Worm (Caenorhabditis elegans) whole organism, L1 larva: ENCODE results near the gene irk-2.

Experiments
- C04F5.9 ChIP-seq: sonication (generic microtip); optimal IDR thresholded peaks from 2 replicates; lab custom pipeline; 2016; ENCODE audit warnings: missing genetic modification characterization, missing compliant biosample characterization
- C16A3.4 ChIP-seq: fragments of 150-350 bp; optimal IDR thresholded peaks from 2 replicates; lab custom pipeline; 2014; ENCODE audit warnings: missing biosample characterization, missing genetic modification characterization
- F16B12.6 ChIP-seq: fragments of 150-350 bp; optimal IDR thresholded peaks from 2 replicates; lab custom pipeline; 2014; ENCODE audit warnings: missing biosample characterization, missing genetic modification characterization
- Y116A8C.19 ChIP-seq: sonication (generic microtip); optimal IDR thresholded peaks from 2 replicates; lab custom pipeline; 2016; ENCODE audit warnings: missing compliant biosample characterization, missing genetic modification characterization, borderline replicate concordance
- alr-1 ChIP-seq: fragments of 200-800 bp; sonication (Bioruptor generic); optimal IDR thresholded peaks from 2 replicates; lab custom pipeline; 2018; ENCODE audit warnings: borderline replicate concordance, mild to moderate bottlenecking, missing genetic modification characterization, missing compliant biosample characterization
- aly-2 ChIP-seq: fragments of 150-350 bp; optimal IDR thresholded peaks from 2 replicates; lab custom pipeline; 2014; ENCODE audit warnings: missing biosample characterization, missing genetic modification characterization
- ama-1 ChIP-seq: fragments of 150-350 bp; optimal IDR thresholded peaks from 2 replicates; lab custom pipeline; 2014
- blmp-1 ChIP-seq: fragments of 150-350 bp; optimal IDR thresholded peaks from 2 replicates; lab custom pipeline; 2014; ENCODE audit warnings: missing biosample characterization, missing genetic modification characterization
- ceh-63 ChIP-seq: fragments of 200-800 bp; sonication (Bioruptor generic); optimal IDR thresholded peaks from 2 replicates; lab custom pipeline; 2018; ENCODE audit warnings: mild to moderate bottlenecking, missing genetic modification characterization, missing compliant biosample characterization
- ceh-8 ChIP-seq: fragments of 200-800 bp; sonication (Bioruptor generic); optimal IDR thresholded peaks from 2 replicates; lab custom pipeline; 2018; ENCODE audit warnings: mild to moderate bottlenecking, missing genetic modification characterization, moderate library complexity, missing compliant biosample characterization
- ceh-82 ChIP-seq, 3 experiments: fragments of 150-350 bp in 1 of 3; sonication (generic microtip) in 2 of 3; optimal IDR thresholded peaks; 2 replicates each; lab custom pipeline; 2014 to 2017; ENCODE audit warnings: missing biosample characterization in 3 of 3, missing genetic modification characterization in 3 of 3
- dpl-1 ChIP-seq, 3 experiments: fragments of 150-350 bp in 2 of 3; sonication (generic microtip) in 1 of 3; optimal IDR thresholded peaks; 2 replicates each; lab custom pipeline; 2014 to 2017; ENCODE audit warnings: missing biosample characterization in 3 of 3, missing genetic modification characterization in 3 of 3, missing genetic modification reagents in 3 of 3
- dsc-1 ChIP-seq: sonication (generic microtip); optimal IDR thresholded peaks from 2 replicates; lab custom pipeline; 2016; ENCODE audit warnings: mild to moderate bottlenecking, missing genetic modification characterization, missing compliant biosample characterization
- egl-13 ChIP-seq: sonication (generic microtip); optimal IDR thresholded peaks from 2 replicates; lab custom pipeline; 2016; ENCODE audit warnings: missing genotype, missing genetic modification reagents, missing genetic modification characterization, missing compliant biosample characterization
- elt-2 ChIP-seq: sonication (generic microtip); optimal IDR thresholded peaks from 2 replicates; lab custom pipeline; 2016; ENCODE audit warnings: missing genetic modification characterization, mild to moderate bottlenecking, inconsistent platforms, missing compliant biosample characterization, missing genetic modification reagents
- fkh-10 ChIP-seq: sonication (generic microtip); optimal IDR thresholded peaks from 2 replicates; lab custom pipeline; 2017; ENCODE audit warnings: missing biosample characterization, missing genetic modification reagents, missing genetic modification characterization
- fkh-4 ChIP-seq: sonication (generic microtip); optimal IDR thresholded peaks from 2 replicates; lab custom pipeline; 2016; ENCODE audit warnings: missing compliant biosample characterization, missing genetic modification characterization, borderline replicate concordance
- fkh-8 ChIP-seq: sonication (generic microtip); optimal IDR thresholded peaks from 2 replicates; lab custom pipeline; 2016; ENCODE audit warnings: mild to moderate bottlenecking, missing genetic modification characterization, missing compliant biosample characterization
- hlh-17 ChIP-seq: fragments of 200-800 bp; sonication (Bioruptor generic); optimal IDR thresholded peaks from 2 replicates; lab custom pipeline; 2018; ENCODE audit warnings: missing genetic modification characterization, mild to moderate bottlenecking, missing compliant biosample characterization, moderate library complexity, borderline replicate concordance
- irx-1 ChIP-seq: sonication (generic microtip); optimal IDR thresholded peaks from 2 replicates; lab custom pipeline; 2016; ENCODE audit warnings: missing genetic modification characterization, missing compliant biosample characterization
- lin-14 ChIP-seq: fragments of 200-800 bp; sonication (Bioruptor generic); optimal IDR thresholded peaks from 2 replicates; lab custom pipeline; 2018; ENCODE audit warnings: mild to moderate bottlenecking, missing genetic modification characterization, moderate library complexity, missing compliant biosample characterization
- lin-15B ChIP-seq: fragments of 150-350 bp; sonication (generic microtip); optimal IDR thresholded peaks from 3 replicates; lab custom pipeline; 2014; ENCODE audit warnings: missing biosample characterization, missing genetic modification characterization
- lin-35 ChIP-seq, 2 experiments: fragments of 150-350 bp; optimal IDR thresholded peaks; 2 replicates each; lab custom pipeline; 2014; ENCODE audit warnings: missing biosample characterization in 2 of 2, missing genetic modification characterization in 2 of 2, missing genetic modification reagents in 2 of 2
- lir-3 ChIP-seq: sonication (generic microtip); optimal IDR thresholded peaks from 2 replicates; lab custom pipeline; 2016; ENCODE audit warnings: mild to moderate bottlenecking, missing genetic modification characterization, moderate library complexity, missing compliant biosample characterization; ENCODE audit not compliant: poor library complexity
- lsy-2 ChIP-seq, 2 experiments: fragments of 150-350 bp; optimal IDR thresholded peaks; 2 replicates each; lab custom pipeline; 2014; ENCODE audit warnings: missing biosample characterization in 2 of 2, missing genetic modification characterization in 2 of 2
- mab-9 ChIP-seq: fragments of 200-800 bp; sonication (Bioruptor generic); IDR thresholded peaks from 2 replicates; pipeline ENCODE4 v1.3.6; 2022; ENCODE audit warnings: missing genetic modification reagents, missing genetic modification characterization, missing compliant biosample characterization
- mdl-1 ChIP-seq, 2 experiments: fragments of 150-350 bp; optimal IDR thresholded peaks; 2 replicates each; lab custom pipeline; 2014 to 2017; ENCODE audit warnings: missing biosample characterization in 2 of 2, missing genetic modification characterization in 2 of 2, inconsistent platforms in 1 of 2
- mep-1 ChIP-seq: fragments of 150-350 bp; optimal IDR thresholded peaks from 2 replicates; lab custom pipeline; 2014; ENCODE audit warnings: missing biosample characterization, missing genetic modification characterization
- nhr-12 ChIP-seq: sonication (generic microtip); optimal IDR thresholded peaks from 2 replicates; lab custom pipeline; 2017; ENCODE audit warnings: missing biosample characterization, missing genetic modification characterization
- nhr-20 ChIP-seq: sonication (generic microtip); optimal IDR thresholded peaks from 2 replicates; lab custom pipeline; 2016; ENCODE audit warnings: mild to moderate bottlenecking, missing genetic modification characterization, missing compliant biosample characterization
- nhr-237 ChIP-seq: fragments of 150-350 bp; optimal IDR thresholded peaks from 2 replicates; lab custom pipeline; 2014; ENCODE audit warnings: missing biosample characterization, missing genetic modification characterization
- nhr-28 ChIP-seq: fragments of 150-350 bp; optimal IDR thresholded peaks from 2 replicates; lab custom pipeline; 2014; ENCODE audit warnings: missing biosample characterization, missing genetic modification characterization
- nhr-47 ChIP-seq: sonication (generic microtip); optimal IDR thresholded peaks from 2 replicates; lab custom pipeline; 2016; ENCODE audit warnings: mild to moderate bottlenecking, missing genetic modification characterization, moderate library complexity, missing compliant biosample characterization
- nhr-71 ChIP-seq: sonication (generic microtip); optimal IDR thresholded peaks from 2 replicates; lab custom pipeline; 2016; ENCODE audit warnings: mild to moderate bottlenecking, missing genetic modification characterization, moderate library complexity, missing compliant biosample characterization
- nhr-76 ChIP-seq: sonication (generic microtip); optimal IDR thresholded peaks from 2 replicates; lab custom pipeline; 2017; ENCODE audit warnings: missing biosample characterization, missing genetic modification characterization
- pax-3 ChIP-seq: fragments of 200-800 bp; sonication (Bioruptor generic); optimal IDR thresholded peaks from 2 replicates; lab custom pipeline; 2018; ENCODE audit warnings: mild to moderate bottlenecking, missing genetic modification characterization, moderate library complexity, missing compliant biosample characterization
- rnt-1 ChIP-seq: sonication (generic microtip); optimal IDR thresholded peaks from 2 replicates; lab custom pipeline; 2016; ENCODE audit warnings: mild to moderate bottlenecking, missing genetic modification characterization, moderate library complexity, missing compliant biosample characterization
- skn-1 ChIP-seq: fragments of 150-350 bp; optimal IDR thresholded peaks from 2 replicates; lab custom pipeline; 2014; ENCODE audit warnings: missing biosample characterization, missing genetic modification characterization
- snu-23 ChIP-seq: sonication (generic microtip); optimal IDR thresholded peaks from 2 replicates; lab custom pipeline; 2016; ENCODE audit warnings: missing genetic modification characterization, missing compliant biosample characterization
- swsn-7 ChIP-seq: sonication (generic microtip); optimal IDR thresholded peaks from 2 replicates; lab custom pipeline; 2016; ENCODE audit warnings: missing genetic modification characterization, missing compliant biosample characterization
- tbx-2 ChIP-seq: sonication (generic microtip); optimal IDR thresholded peaks from 2 replicates; lab custom pipeline; 2016; ENCODE audit warnings: missing genetic modification characterization, missing compliant biosample characterization
- tlp-1 ChIP-seq: fragments of 150-350 bp; optimal IDR thresholded peaks from 2 replicates; lab custom pipeline; 2014; ENCODE audit warnings: missing biosample characterization, missing genetic modification characterization
- unc-30 ChIP-seq: sonication (generic microtip); optimal IDR thresholded peaks from 2 replicates; lab custom pipeline; 2017; ENCODE audit warnings: missing biosample characterization, missing genetic modification characterization
- unc-62 ChIP-seq: fragments of 150-350 bp; optimal IDR thresholded peaks from 2 replicates; lab custom pipeline; 2014; ENCODE audit warnings: missing biosample characterization, missing genetic modification reagents, missing genetic modification characterization
- xbp-1 ChIP-seq: sonication (generic microtip); optimal IDR thresholded peaks from 2 replicates; lab custom pipeline; 2016; ENCODE audit warnings: missing genetic modification characterization, missing compliant biosample characterization
- ztf-4 ChIP-seq: fragments of 150-350 bp; optimal IDR thresholded peaks from 2 replicates; lab custom pipeline; 2014; ENCODE audit warnings: missing biosample characterization, missing genetic modification characterization

irk-2 gene

DNA sequence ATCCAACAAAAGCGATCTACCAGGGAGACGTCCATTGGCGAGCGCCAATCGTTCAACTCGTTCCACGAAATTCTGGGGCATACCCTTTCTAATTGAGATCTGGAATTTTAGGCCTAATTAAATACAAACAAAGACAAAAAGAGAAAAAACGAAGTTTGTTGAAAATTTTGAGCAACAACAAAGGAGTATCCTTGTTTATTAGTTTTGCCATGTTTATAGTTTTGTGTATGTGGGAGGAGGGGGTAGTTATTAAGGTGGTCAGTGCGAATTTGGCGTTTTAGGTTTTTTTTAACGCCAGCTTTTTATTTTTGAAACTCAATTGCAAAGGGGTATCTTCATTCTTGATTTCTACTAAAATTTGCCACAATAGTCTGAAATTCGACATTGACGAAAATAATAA, at the start of gene irk-2:
Gene irk-2 (minus strand): TSS at position 101 of the 400 bp plus-strand sequence.
- TF ChIP-seq hlh-17 (GFP tag; lab: Kevin White, UChicago) (no peak), C04F5.9 (tag; lab: Kevin White, UChicago) (no peak), lin-35 (GFP tag; optimal IDR thresholded peaks at IDR 0.05; lab: Kevin White, UChicago) (no peak), pax-3 (tag; lab: Kevin White, UChicago) (no peak), fkh-4 (tag; lab: Kevin White, UChicago) (no peak), skn-1 (tag; lab: Kevin White, UChicago) (no peak), xbp-1 (tag; lab: Kevin White, UChicago) (no peak), mdl-1 (tag; optimal IDR thresholded peaks at IDR 0.05; lab: Kevin White, UChicago) (no peak), nhr-20 (tag; lab: Kevin White, UChicago) (no peak), dpl-1 (GFP tag; optimal IDR thresholded peaks at IDR 0.05; lab: Kevin White, UChicago) (no peak), lsy-2 (tag; optimal IDR thresholded peaks at IDR 0.05; lab: Kevin White, UChicago) (no peak), tlp-1 (no peak), unc-62 (GFP tag; lab: Kevin White, UChicago) (no peak), rnt-1 (tag; lab: Kevin White, UChicago) (no peak), ama-1 (lab: Kevin White, UChicago) (no peak), alr-1 (tag; lab: Kevin White, UChicago) (no peak), Y116A8C.19 (no peak), nhr-237 (no peak), egl-13 (no peak)

DNA sequence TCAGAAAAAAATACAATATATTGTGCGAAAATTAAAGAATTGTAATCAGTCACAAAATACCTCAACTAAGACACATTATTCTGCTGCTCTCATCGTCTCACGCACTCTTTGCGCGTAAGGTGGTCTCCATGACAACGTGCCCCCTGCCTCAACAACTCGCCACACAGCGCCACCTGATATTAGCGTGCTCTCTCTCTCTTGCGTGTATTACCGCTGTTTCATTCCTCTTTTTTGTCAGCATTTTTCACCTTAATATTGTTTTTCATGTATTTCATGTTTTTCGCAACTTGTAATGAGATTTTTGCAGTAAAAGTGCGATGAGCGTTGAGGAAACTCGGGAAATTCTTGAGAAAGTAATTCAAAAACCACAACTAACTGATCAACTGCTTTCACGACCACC, 49.2 kb upstream of the irk-2 start, which contains the start of gene dyf-11:
Gene dyf-11 (plus strand): TSS at position 301 of the 400 bp plus-strand sequence.
- TF ChIP-seq nhr-47, result peak; percentile 21
- TF ChIP-seq fkh-8 (tag; lab: Kevin White, UChicago), result peak; percentile 90
- TF ChIP-seq ceh-8 (GFP tag; lab: Kevin White, UChicago), result peak; percentile 16
- TF ChIP-seq elt-2 (tag; lab: Kevin White, UChicago), result no peak
- TF ChIP-seq skn-1 (tag; lab: Kevin White, UChicago), result peak; percentile 67
- TF ChIP-seq nhr-20 (tag; lab: Kevin White, UChicago), result no peak

DNA sequence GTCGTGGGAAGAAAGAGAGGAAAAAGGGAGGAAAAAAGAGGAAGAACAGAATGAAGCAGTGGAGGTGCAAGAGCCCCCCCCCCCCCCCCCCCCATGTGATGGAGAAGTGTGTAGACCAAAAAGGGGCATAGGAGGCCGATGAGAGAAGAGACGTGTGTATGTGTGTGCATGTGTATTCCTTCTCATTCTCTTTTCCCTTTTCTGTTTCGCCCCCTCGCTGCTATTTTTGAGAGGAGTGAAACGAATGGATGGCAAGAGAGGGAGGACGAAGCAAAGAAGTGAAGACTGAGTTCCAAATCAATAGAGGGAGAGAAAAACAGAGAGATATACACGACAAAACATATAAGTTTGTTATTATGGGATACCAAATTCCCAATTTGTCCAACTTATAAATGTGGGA, 46.3 kb upstream of the irk-2 start:
- TF ChIP-seq lin-14 (GFP tag; lab: Kevin White, UChicago) (peak; percentile 88), rnt-1 (tag; lab: Kevin White, UChicago) (no peak), snu-23 (GFP tag; lab: Kevin White, UChicago) (peak; percentile 26), nhr-71 (tag; lab: Kevin White, UChicago) (no peak), nhr-76 (no peak), unc-30 (tag; lab: Kevin White, UChicago) (no peak), lin-35 (GFP tag; optimal IDR thresholded peaks at IDR 0.05; lab: Kevin White, UChicago) (peak in 1 of 2 experiments; percentile 9), ztf-4 (no peak), ceh-63 (peak; percentile 1), mep-1 (tag; lab: Kevin White, UChicago) (peak; percentile 41), fkh-10 (peak; percentile 48), C16A3.4 (tag; lab: Kevin White, UChicago) (no peak), mdl-1 (tag; optimal IDR thresholded peaks at IDR 0.05; lab: Kevin White, UChicago) (no peak), pax-3 (tag; lab: Kevin White, UChicago) (peak; percentile 10), tbx-2 (tag; lab: Kevin White, UChicago) (no peak), dsc-1 (tag; lab: Kevin White, UChicago) (no peak), swsn-7 (peak; percentile 23), lir-3 (tag; lab: Kevin White, UChicago) (no peak), ceh-8 (GFP tag; lab: Kevin White, UChicago) (peak; percentile 56), nhr-47 (peak; percentile 15), mab-9 (GFP tag; lab: Robert Waterston, UW) (no peak), lin-15B (tag; lab: Kevin White, UChicago) (no peak), F16B12.6 (tag; lab: Kevin White, UChicago) (no peak), tlp-1 (no peak), fkh-8 (tag; lab: Kevin White, UChicago) (peak; percentile 77), xbp-1 (tag; lab: Kevin White, UChicago) (no peak), blmp-1 (tag; lab: Kevin White, UChicago) (peak; percentile 29), ceh-82 (tag; optimal IDR thresholded peaks at IDR 0.05; lab: Kevin White, UChicago) (peak; percentile 6 to 64 (median 19)), nhr-12 (tag; lab: Kevin White, UChicago) (no peak), irx-1 (tag; lab: Kevin White, UChicago) (no peak), alr-1 (tag; lab: Kevin White, UChicago) (no peak), aly-2 (tag; lab: Kevin White, UChicago) (no peak), nhr-28 (tag; lab: Kevin White, UChicago) (no peak)
